Fruit fly (Drosophila melanogaster) ovary, adult (tissue): ENCODE data around the gene CG4829.

ENCODE experiments used
- CG17801 ChIP-seq: fragments of 200-800 bp; optimal IDR thresholded peaks from 2 replicates; lab custom pipeline; 2019; ENCODE audit warnings: missing biosample characterization, mild to moderate bottlenecking, missing genetic modification characterization, moderate library complexity; ENCODE audit not compliant: partially characterized antibody

The CG4829 gene

DNA sequence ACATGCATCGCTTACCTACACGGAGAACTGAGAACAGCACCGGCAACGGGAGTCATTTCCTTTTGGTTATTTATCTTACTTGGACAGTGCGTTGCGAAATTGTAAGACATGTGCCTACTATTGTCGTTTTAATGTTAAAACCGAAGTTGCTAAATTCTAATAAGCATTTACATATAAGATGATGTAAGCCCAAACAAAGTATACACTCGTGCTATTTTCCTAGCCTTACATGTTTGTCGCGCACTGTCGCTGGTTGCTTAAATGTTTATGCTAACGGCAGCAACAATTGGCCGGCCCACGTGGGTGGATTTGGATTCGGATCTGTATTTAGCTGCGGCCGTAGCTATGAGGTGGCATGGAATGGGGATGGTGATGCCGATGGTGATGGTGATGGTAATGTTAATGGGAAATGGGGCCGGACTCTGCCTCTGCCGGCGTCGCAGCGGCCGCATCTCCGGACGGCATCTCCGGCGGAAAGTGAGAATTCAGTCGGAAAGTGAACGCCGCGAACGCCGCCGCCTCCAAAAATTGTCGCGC lies at the start of gene CG4829:
CG4829 (plus strand) TSS at position 487 of the 537 bp plus-strand sequence.
- TF ChIP-seq CG17801: peak; percentile 37

DNA sequence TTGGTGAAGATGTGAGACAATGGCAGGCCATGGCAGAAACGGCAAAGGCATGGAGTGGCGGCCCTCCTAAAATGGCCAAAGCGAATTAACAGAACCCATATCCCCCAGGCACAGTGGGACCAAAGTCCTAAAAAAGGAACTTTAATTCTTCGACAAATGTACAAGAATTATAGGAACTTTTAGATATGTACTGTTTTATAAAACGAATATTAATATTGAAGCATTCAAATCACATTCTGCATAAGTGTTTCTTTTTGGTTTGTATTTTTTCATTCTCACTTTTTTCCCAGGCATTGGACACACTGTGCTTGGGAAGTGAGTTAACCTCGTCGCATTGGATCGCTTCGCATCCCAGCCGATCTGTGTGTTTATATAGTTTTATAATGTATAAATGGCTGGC lies 46.5 kb upstream of the CG4829 start:
- no peak for TF ChIP-seq CG17801

DNA sequence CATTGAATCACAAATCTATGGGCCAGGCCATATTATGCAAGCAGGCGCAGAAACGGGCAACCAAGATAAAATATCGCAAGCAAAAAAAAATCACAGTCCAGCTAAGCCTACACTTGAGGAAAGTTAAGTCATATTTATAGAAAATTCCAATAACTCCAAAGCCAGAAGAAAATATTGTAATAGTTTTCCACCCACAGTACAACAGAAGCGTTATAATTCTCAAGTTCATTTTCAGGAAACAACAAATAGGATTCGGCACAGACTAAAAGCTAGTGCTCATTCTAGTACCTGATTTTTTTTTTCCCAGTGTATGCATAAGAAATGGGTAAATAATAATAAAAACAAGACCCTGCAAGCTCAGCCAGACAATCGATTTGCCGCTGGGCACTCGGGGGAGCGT lies 45.7 kb upstream of the CG4829 start:
- no peak for TF ChIP-seq CG17801

DNA sequence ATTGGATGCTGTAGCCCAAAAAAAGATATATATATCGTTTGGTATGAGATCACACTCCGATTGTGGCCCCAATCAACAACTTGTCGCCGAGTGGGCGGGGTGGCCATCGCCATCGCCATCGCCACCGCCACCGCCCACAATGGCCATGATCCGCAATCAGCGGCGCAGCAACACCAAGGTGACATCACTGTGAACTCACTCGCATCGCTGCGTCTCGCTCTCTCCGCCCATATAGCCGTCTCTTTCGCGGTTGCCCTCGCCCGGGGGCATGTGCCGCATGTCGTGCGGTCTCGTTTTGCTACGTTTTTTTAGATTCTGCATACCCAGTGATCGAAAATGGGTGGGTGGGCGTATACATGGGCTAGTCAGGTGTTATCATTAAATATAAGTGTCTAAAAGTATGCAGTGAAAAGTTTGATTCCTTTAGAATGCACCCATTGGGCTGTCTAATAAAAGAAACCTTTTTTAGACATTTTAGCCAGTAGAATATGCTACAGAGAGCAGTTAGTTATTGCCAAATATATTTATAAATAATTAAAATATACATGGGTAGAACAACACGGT lies 44.5 kb upstream of the CG4829 start:
- no peak for TF ChIP-seq CG17801

DNA sequence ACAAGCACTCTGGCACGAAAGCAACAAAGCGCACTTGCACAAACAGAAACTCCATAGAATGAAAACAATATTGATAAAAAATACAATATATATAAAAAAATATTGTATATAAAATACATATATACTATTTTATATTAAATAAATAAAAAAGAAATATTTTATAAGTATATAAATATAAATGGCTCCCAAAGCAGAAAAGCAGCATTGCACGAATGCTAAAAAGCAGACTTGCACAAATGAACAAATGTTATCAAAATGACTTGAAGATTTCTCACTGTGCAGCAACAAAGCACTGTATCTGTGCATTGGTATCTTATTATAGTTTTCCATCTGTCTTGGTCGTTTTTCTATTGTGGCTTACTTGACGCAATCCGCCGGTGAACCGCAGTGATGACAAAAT lies 42.7 kb upstream of the CG4829 start:
- no peak for TF ChIP-seq CG17801

DNA sequence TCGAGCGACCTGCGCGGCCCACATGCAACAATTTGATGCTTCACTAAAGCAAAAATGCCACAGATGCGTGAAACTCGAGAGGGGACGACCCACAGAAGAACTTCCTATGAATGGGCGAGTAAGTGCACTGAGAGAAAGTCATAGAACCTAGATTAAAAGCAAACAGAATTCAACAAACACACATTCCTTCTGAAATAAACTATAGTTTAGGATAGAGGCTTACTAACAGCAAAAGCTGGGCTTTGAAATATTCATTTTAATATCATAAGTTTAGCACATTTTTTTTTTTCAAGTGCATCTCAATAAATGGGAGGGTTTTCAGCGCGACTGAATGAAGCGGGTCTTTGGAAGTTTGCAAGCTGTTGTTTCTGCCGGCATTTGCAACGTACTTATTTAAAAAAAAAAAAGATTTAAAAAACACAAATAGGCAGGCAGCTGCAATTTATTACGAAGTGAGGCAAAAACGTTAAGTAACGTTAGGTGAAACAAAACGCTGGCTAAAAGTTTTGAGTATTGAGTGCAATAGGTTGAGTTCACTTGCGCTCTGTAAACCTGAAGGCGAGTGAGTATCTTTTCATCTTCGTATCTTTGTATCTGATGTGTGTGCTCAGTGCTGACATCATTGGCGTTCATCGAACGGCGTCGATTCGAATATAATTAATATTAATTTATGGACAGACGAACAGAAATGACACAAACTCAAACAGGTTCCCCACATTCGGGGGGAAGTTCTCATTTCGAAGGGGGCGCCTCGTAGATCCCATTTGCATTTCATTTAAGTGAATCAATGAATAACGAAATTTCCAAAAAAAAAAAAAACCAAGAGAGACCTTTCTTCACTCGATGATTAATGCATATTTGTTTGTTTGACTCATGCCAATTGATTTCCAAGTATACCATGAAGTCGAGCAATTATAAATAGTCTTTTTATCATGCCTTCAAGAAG lies 38.3 kb upstream of the CG4829 start:
- TF ChIP-seq CG17801: no peak

DNA sequence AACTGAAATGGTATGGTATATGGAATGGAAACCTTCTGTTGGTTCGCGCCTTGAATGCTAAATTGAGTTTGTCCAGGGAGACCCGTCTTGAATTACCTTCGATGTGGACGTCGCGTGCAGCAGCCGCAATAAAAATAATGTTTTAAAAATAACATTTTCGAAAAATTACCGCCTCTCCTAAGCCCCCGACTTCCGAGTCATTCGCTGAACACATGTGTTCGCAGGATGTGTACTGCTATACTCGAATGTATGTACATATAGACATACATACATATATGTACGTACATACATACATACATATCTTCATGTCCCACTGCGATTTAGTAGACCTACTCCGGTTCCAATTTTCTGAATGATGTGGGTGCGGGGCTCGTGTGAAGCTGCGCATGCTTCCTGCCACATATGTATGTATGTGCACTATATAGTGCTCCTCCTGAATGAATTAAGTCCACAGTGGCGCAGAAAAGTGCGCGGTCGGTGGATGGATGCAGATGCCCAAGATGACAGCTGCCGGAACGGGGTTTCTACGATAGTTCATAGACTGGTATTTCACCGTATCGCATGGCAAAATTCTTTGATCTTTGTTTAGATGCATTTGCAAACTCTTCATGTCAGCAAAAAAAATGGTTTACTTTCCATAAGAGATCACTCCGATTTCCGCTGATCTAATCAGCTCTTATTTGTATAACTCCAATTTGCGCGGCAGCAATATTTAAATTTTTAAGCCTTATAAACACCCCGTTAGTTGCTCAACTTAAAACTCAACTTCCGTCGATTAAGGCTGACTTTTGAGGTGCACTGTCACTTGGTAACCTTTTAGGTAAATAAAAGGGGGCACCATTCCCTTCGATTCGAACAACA lies 37.1 kb upstream of the CG4829 start:
- TF ChIP-seq CG17801: no peak

DNA sequence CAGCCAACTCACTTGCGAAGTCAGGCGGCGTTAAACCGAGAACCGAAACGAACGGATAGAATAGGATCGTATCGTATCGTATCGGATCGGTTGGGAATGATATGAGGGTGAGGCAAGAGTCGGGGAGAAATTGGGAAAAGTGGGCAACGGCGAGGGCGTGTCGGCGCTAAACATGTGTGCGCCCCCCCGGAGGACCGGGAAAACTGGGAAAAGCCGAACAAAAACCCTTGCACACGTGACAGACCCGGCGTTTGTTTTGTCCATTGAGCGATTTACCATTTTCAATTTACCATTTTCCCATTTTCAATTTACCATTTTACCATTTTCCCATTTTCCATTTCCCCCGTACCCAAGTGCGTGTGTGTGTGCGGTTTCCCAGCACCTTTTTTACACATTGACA lies 36.4 kb upstream of the CG4829 start:
- no peak for TF ChIP-seq CG17801

DNA sequence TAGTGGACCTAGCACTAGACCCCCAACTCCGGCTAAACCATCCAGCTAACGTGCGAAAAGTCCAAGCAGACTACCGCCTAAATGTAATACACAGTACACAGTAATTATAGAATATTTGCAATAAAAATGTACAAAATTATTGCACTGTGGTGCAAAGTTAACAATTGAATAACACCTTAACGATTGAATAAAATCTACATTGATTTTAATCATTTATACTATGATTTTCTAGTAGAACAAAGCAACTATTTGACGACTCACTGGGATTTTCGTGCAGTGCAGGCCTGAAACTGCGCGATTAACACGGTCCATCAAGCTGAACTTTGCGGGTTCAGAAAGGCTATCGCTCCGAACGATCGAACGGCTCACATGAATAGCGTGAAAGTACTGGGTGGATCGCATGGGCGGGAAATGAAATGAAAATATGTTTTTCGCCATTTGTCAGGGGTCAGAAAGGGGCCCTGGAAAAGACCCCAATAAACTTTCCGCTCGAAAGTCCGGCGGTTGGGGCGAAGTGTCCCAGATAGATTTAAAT lies 33.3 kb upstream of the CG4829 start:
- no peak for TF ChIP-seq CG17801

DNA sequence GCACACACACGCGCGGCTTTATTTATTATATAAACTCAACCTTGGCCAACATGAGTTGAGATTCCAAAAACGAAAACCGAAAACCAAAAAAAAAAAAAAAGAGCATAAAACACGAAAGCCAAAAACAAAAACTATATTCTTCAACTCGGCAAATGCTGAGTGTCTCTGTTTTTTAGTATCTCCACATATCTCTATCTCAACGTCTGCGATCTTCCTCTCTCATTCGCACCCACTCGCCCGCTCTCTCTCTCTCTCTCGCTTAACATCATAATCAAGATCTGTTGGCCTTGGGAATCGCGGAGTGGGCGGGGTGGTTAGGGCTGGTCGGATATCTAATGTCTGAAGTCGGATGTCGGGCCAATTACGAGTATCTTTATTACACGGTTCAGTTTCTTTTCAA lies 31.3 kb upstream of the CG4829 start:
- peak; percentile 75 for TF ChIP-seq CG17801

DNA sequence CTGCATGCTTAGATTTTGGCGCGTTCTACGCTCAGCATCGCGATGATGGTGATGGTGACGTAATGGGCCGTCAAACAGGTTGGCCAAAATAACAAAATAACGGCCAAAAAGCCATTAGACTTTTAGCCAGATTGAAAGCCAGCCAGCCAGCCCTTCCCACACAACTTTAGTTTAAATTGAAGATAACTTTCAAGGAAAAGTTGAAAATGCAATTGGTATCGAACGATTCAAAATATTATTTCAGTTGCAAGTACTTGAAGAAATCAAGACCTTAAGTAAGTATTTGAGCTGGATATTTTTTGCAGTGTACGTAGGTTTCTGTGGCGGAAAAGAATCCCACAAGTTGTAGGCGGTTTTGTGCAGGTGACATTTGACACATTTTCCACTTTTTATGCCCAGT lies 30.4 kb upstream of the CG4829 start:
- TF ChIP-seq CG17801: no peak

DNA sequence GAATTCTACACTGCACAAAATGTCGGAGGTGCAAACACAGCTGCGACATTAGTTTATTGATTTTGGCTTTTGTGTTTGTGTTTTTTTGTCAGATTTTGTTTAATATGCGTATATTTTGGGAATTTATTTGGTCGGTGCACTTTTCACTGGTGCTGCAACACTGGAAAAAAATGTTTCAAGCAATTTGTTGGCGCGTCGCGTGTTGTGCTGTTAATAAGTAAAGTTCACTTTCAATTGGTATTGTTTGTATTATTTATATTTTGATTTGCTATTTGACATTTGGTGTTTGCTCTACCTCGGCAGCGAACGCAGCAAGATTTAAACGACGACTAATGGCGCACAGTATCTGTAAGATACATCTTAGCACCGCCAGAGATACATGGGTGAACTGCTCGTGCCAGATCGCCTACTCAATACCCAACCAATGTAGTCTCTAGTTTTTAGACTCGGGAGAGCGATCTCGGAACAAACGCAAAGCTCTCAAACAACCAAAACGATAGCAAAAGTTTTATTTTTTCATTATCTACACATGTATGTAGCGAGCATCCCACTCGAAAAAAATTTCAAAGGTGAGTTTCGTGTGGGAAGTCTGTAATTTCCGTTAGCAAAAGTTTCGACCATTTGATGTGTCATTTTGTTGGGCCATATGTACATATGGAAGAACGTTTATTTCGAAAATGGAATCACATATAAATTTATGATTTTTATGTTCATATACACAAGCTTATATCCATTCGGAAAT lies 29.2 kb upstream of the CG4829 start:
- no peak for TF ChIP-seq CG17801

DNA sequence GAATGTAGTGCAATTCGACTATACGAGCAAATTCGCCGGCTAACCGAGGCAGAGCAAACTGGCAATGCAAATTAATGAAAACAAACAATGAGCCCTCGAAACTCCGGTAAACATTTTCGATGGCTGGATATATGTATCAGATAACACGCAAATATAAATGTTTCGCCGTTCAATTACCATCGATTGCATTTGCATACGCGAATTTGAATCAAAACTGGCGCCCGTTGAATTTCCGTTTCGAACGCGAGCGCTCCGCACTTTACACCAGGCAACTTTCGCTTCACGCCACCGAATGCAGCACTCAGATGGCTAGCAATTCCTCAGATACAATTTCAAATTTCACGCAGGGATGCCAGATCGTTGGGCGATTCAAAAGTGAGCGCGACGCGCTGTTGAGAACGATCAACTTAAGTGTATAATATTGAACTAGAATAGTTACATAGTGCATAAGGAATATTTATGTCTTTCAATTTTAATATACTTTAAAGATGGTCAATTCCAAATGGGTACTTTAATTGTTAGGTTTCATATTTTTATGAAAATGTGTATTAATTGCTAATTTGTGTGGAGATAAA lies 28.3 kb upstream of the CG4829 start, which contains the start of gene if:
if (minus strand) TSS at position 294 of the 575 bp plus-strand sequence.
- TF ChIP-seq CG17801: no peak

DNA sequence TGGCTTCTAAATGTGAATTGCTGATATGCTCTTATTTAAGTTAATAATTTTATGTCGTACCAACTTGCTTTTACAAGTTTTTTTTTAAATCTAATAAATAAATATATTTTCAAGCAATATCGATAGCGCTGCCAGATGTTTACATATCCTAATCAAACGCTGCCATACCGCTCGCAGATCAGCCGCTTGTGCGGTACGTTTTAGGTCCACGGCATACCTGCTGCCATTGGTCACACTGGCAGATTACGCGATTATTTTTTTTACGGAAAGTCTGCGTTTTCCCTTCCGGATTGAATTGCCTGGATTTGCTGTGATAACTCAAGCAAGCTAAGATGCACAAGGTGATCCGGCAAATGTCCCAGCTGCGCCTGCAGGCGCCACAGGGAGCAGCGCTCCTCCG lies 27.8 kb upstream of the CG4829 start, which contains the start of gene mRpL22:
mRpL22 (plus strand) TSS at position 191 of the 400 bp plus-strand sequence.
- no peak for TF ChIP-seq CG17801

DNA sequence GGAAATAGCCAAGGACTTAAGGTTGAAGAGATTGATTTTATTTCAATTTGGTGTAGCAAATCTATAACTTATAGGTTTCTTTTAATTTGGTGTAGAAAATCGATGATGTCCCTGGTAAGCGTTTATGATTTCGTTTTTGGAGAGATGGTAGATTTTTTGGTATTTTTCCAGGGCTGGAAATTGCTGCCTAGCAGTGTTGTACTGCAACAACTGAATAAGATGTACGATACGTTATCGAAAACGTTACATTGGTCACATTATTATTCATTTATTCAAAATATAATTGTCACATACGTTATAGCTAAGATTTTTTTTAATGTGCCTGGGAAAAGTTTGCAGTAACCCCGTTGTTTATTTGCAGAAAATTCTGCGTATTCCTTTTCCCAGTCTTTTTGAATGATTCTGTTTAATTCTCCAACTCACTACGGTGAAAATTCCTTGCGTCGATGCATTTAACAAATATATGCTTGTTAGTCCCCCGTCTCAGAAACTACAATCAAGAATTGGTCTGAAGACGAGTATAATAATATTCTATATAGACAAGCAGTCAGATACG lies 24.6 kb upstream of the CG4829 start, which contains the start of the genes CG9609 and Sap30:
CG9609 (minus strand) TSS at position 149 of the 556 bp plus-strand sequence.
Sap30 (plus strand) TSS at position 424 of the 556 bp plus-strand sequence.
- TF ChIP-seq CG17801: no peak
